Worm (Caenorhabditis elegans) whole organism, L4/young adult: ENCODE measurements around the gene Y57G11A.4.

ENCODE experiments used
- W03F9.2 ChIP-seq: fragments of 150-350 bp; optimal IDR thresholded peaks from 2 replicates; lab custom pipeline; 2014; ENCODE audit warnings: missing biosample characterization, missing genetic modification characterization
- dao-5 ChIP-seq: sonication (generic microtip); optimal IDR thresholded peaks from 2 replicates; lab custom pipeline; 2016; ENCODE audit warnings: missing genotype, missing genetic modification characterization, moderate library complexity, missing compliant biosample characterization
- him-1 ChIP-seq: sonication (generic microtip); optimal IDR thresholded peaks from 2 replicates; lab custom pipeline; 2016; ENCODE audit warnings: missing genotype, missing genetic modification reagents, missing genetic modification characterization, missing compliant biosample characterization

ce11 chrIV:14469013-14469412, 13.1 kb upstream of the Y57G11A.4 start:
- no peak for TF ChIP-seq him-1 (tag; lab: Kevin White, UChicago)
- no peak for TF ChIP-seq dao-5 (tag; lab: Kevin White, UChicago)
- no peak for TF ChIP-seq W03F9.2 (tag; lab: Kevin White, UChicago)
